Fruit fly (Drosophila melanogaster): ENCODE measurements around the gene naz.

- TF ChIP-seq CG5204 (GFP tag; optimal IDR thresholded peaks at IDR 0.05) (peak; percentile 18), Crg-1 (GFP tag; optimal IDR thresholded peaks at IDR 0.05) (no peak), CG7045 (GFP tag; optimal IDR thresholded peaks at IDR 0.05) (peak; percentile 13), cic (GFP tag; optimal IDR thresholded peaks at IDR 0.05) (peak; percentile 2), toe (GFP tag; optimal IDR thresholded peaks at IDR 0.05) (no peak)
These were observed 13.7 kb downstream of the naz start for dm6 chr3R:18314824-18315690.

Measured in whole organism, adult.